Fruit fly (Drosophila melanogaster): Measurements from ENCODE around the gene Theg.

- no peak for TF ChIP-seq CG8478 (optimal IDR thresholded peaks at IDR 0.05)
- no peak for TF ChIP-seq CTCF (optimal IDR thresholded peaks at IDR 0.05)
These were observed 42.9 kb upstream of the Theg start for dm6 chr3R:21971553-21971952.

Data from S2 (cell line).